Fruit fly (Drosophila melanogaster) whole organism, prepupa: Measurements from ENCODE around the gene beta4GalT7.

Experiments
- Blimp-1 ChIP-seq: fragments of 200-800 bp; sonication (Bioruptor generic); optimal IDR thresholded peaks from 3 replicates; lab custom pipeline; 2017; ENCODE audit warnings: missing biosample characterization, missing genetic modification characterization, mild to moderate bottlenecking, moderate library complexity, missing genetic modification reagents
- CG10631 ChIP-seq: fragments of 200-800 bp; sonication (Bioruptor generic); optimal IDR thresholded peaks from 2 replicates; lab custom pipeline; 2016; ENCODE audit warnings: missing biosample characterization, missing genetic modification characterization
- CG10669 ChIP-seq: fragments of 200-800 bp; sonication (Bioruptor generic); optimal IDR thresholded peaks from 3 replicates; lab custom pipeline; 2018; ENCODE audit warnings: missing biosample characterization, mild to moderate bottlenecking, missing genetic modification characterization, moderate library complexity
- CG15336 ChIP-seq: fragments of 200-800 bp; sonication (Bioruptor generic); IDR thresholded peaks from 2 replicates; pipeline ENCODE4 v1.3.6; 2022; ENCODE audit warnings: missing biosample characterization, missing genetic modification characterization
- CG1621 ChIP-seq: fragments of 200-800 bp; sonication (Bioruptor generic); optimal IDR thresholded peaks from 3 replicates; lab custom pipeline; 2018; ENCODE audit warnings: missing biosample characterization, mild to moderate bottlenecking, missing genetic modification characterization
- CG31627 ChIP-seq: fragments of 200-800 bp; sonication (Bioruptor generic); optimal IDR thresholded peaks from 3 replicates; lab custom pipeline; 2016; ENCODE audit warnings: missing biosample characterization, missing genetic modification characterization
- CG32006 ChIP-seq: fragments of 200-800 bp; sonication (Bioruptor generic); optimal IDR thresholded peaks from 3 replicates; lab custom pipeline; 2017; ENCODE audit warnings: missing biosample characterization, mild to moderate bottlenecking, missing genetic modification characterization
- CG6854 ChIP-seq: fragments of 200-800 bp; sonication (Bioruptor generic); optimal IDR thresholded peaks from 2 replicates; lab custom pipeline; 2017; ENCODE audit warnings: missing biosample characterization, mild to moderate bottlenecking, missing genetic modification characterization
- CG7368 ChIP-seq: fragments of 200-800 bp; sonication (Bioruptor generic); optimal IDR thresholded peaks from 3 replicates; lab custom pipeline; 2016; ENCODE audit warnings: missing biosample characterization, missing genetic modification characterization
- CG8319 ChIP-seq: fragments of 200-800 bp; sonication (Bioruptor generic); optimal IDR thresholded peaks from 3 replicates; lab custom pipeline; 2016; ENCODE audit warnings: missing biosample characterization, missing genetic modification characterization
- CG8632 ChIP-seq: fragments of 200-800 bp; sonication (Bioruptor generic); optimal IDR thresholded peaks from 3 replicates; lab custom pipeline; 2016; ENCODE audit warnings: missing biosample characterization, missing genetic modification characterization
- Eip75B ChIP-seq: fragments of 200-800 bp; sonication (Bioruptor generic); optimal IDR thresholded peaks from 3 replicates; lab custom pipeline; 2016; ENCODE audit warnings: missing biosample characterization, missing genetic modification characterization
- Eip78C ChIP-seq: fragments of 200-800 bp; sonication (Bioruptor generic); peaks from one replicate; lab custom pipeline; 2016; ENCODE audit warnings: missing biosample characterization, missing genetic modification characterization
- Eip93F ChIP-seq: fragments of 200-800 bp; sonication (Bioruptor generic); optimal IDR thresholded peaks from 2 replicates; lab custom pipeline; 2016; ENCODE audit warnings: missing biosample characterization, mild to moderate bottlenecking, missing genetic modification characterization
- Ets21C ChIP-seq: fragments of 200-800 bp; sonication (Bioruptor generic); optimal IDR thresholded peaks from 3 replicates; lab custom pipeline; 2016; ENCODE audit warnings: missing biosample characterization, missing genetic modification characterization
- Ets96B ChIP-seq: fragments of 200-800 bp; optimal IDR thresholded peaks from 2 replicates; lab custom pipeline; 2019; ENCODE audit warnings: missing biosample characterization, mild to moderate bottlenecking, missing genetic modification characterization, moderate library complexity
- Gug ChIP-seq: fragments of 200-800 bp; sonication (Bioruptor generic); IDR thresholded peaks from 2 replicates; pipeline ENCODE4 v1.3.6; 2022; ENCODE audit warnings: missing biosample characterization, missing genetic modification characterization
- Hr38 ChIP-seq: sonication (Bioruptor generic); optimal IDR thresholded peaks from 2 replicates; lab custom pipeline; 2016; ENCODE audit warnings: missing biosample characterization, missing genetic modification characterization
- Hr4 ChIP-seq: fragments of 200-800 bp; sonication (Bioruptor generic); optimal IDR thresholded peaks from 3 replicates; lab custom pipeline; 2016; ENCODE audit warnings: missing biosample characterization, missing genetic modification characterization
- Lpt ChIP-seq: fragments of 200-800 bp; sonication (Bioruptor generic); optimal IDR thresholded peaks from 3 replicates; lab custom pipeline; 2016; ENCODE audit warnings: missing biosample characterization, missing genetic modification characterization
- Sox102F ChIP-seq: fragments of 200-800 bp; sonication (Bioruptor generic); optimal IDR thresholded peaks from 2 replicates; lab custom pipeline; 2016; ENCODE audit warnings: missing biosample characterization, mild to moderate bottlenecking, missing genetic modification characterization
- Sox15 ChIP-seq: fragments of 200-800 bp; sonication (Bioruptor generic); optimal IDR thresholded peaks from 3 replicates; lab custom pipeline; 2016; ENCODE audit warnings: missing biosample characterization, missing genetic modification characterization
- achi ChIP-seq: fragments of 200-800 bp; sonication (Bioruptor generic); optimal IDR thresholded peaks from 3 replicates; lab custom pipeline; 2016; ENCODE audit warnings: missing biosample characterization, missing genetic modification characterization
- acj6 ChIP-seq: fragments of 200-800 bp; sonication (Bioruptor generic); optimal IDR thresholded peaks from 3 replicates; lab custom pipeline; 2016; ENCODE audit warnings: missing biosample characterization, missing genetic modification characterization
- dsx ChIP-seq: fragments of 200-800 bp; optimal IDR thresholded peaks from 3 replicates; lab custom pipeline; 2019; ENCODE audit warnings: missing biosample characterization, mild to moderate bottlenecking, missing genetic modification characterization, moderate library complexity; ENCODE audit not compliant: poor library complexity, severe bottlenecking
- eg ChIP-seq: fragments of 200-800 bp; sonication (Bioruptor generic); IDR thresholded peaks from 3 replicates; pipeline ENCODE4 v1.3.6; 2022; ENCODE audit warnings: missing biosample characterization, missing genetic modification characterization
- esn ChIP-seq: fragments of 200-800 bp; sonication (Bioruptor generic); optimal IDR thresholded peaks from 2 replicates; lab custom pipeline; 2016; ENCODE audit warnings: missing biosample characterization, mild to moderate bottlenecking, missing genetic modification characterization, moderate library complexity
- fd85E ChIP-seq: fragments of 200-800 bp; sonication (Bioruptor generic); optimal IDR thresholded peaks from 3 replicates; lab custom pipeline; 2016; ENCODE audit warnings: missing biosample characterization, missing genetic modification characterization
- fkh ChIP-seq: fragments of 200-800 bp; sonication (Bioruptor generic); optimal IDR thresholded peaks from 3 replicates; lab custom pipeline; 2017; ENCODE audit warnings: missing biosample characterization, mild to moderate bottlenecking, missing genetic modification characterization, moderate library complexity
- lz ChIP-seq: fragments of 200-800 bp; sonication (Bioruptor generic); optimal IDR thresholded peaks from 3 replicates; lab custom pipeline; 2016; ENCODE audit warnings: missing biosample characterization, missing genetic modification characterization
- net ChIP-seq: fragments of 200-800 bp; sonication (Bioruptor generic); optimal IDR thresholded peaks from 3 replicates; lab custom pipeline; 2016; ENCODE audit warnings: missing biosample characterization, missing genetic modification characterization
- pdm3 ChIP-seq: fragments of 200-800 bp; sonication (Bioruptor generic); optimal IDR thresholded peaks from 3 replicates; lab custom pipeline; 2016; ENCODE audit warnings: missing biosample characterization, missing genetic modification characterization
- salr ChIP-seq, 2 experiments: fragments of 200-800 bp; sonication (Bioruptor generic); optimal IDR thresholded peaks; 3 replicates each; lab custom pipeline; 2016 to 2018; ENCODE audit warnings: missing biosample characterization in 2 of 2, missing genetic modification characterization in 2 of 2, mild to moderate bottlenecking in 1 of 2
- spab ChIP-seq: fragments of 200-800 bp; sonication (Bioruptor generic); optimal IDR thresholded peaks from 2 replicates; lab custom pipeline; 2017; ENCODE audit warnings: missing biosample characterization, mild to moderate bottlenecking, missing genetic modification characterization, missing genetic modification reagents
- topi ChIP-seq: fragments of 200-800 bp; sonication (Bioruptor generic); optimal IDR thresholded peaks from 3 replicates; lab custom pipeline; 2016; ENCODE audit warnings: missing biosample characterization, missing genetic modification characterization
- vri ChIP-seq: fragments of 200-800 bp; sonication (Bioruptor generic); optimal IDR thresholded peaks from 3 replicates; lab custom pipeline; 2016; ENCODE audit warnings: missing biosample characterization, mild to moderate bottlenecking, missing genetic modification characterization

beta4GalT7 gene

DNA sequence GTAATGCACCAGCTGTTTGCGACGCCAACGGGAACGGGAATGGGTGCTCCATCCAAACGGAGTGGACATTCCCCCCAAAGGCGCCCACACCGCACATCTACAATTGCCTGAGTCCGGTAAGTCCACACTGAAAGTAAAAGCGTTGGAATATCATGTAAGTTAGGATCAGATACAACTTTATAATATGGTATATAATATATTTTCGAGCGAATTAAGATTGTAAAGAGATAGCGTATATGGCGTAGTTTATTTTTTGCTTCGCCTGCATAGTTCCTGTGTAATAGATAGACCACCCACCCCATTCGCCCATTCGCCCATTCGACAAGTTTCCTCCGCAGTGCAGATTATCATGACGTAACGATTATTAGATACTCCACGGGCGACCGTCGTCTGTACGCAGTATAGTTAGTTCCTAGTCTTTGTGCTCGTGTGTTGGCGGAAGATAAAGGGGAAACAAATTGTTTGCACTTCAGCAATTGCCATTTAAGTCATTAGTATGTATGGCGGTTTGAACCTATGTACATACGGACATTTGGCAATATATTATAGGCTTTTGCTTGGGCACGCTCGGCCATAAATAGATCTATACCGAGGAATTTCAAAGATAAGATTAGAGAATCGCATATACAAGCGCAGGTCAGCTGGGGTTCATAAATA is 28.5 kb downstream of the beta4GalT7 start (continued):
- TF ChIP-seq Eip78C (peak; percentile 81), CG32006 (GFP tag; lab: Kevin White, UChicago) (no peak), vri (peak; percentile 66), Eip93F (GFP tag; lab: Kevin White, UChicago) (no peak), pdm3 (GFP tag; lab: Kevin White, UChicago) (peak; percentile 52), acj6 (peak; percentile 17), esn (GFP tag; lab: Kevin White, UChicago) (no peak), dsx (GFP tag; lab: Kevin White, UChicago) (no peak), CG8319 (GFP tag; lab: Kevin White, UChicago) (no peak), spab (GFP tag; lab: Kevin White, UChicago) (no peak), CG15336 (GFP tag; lab: Robert Waterston, UW) (peak; percentile 86), CG6854 (GFP tag; lab: Kevin White, UChicago) (no peak), CG7368 (no peak), Eip75B (no peak), CG10631 (GFP tag; lab: Kevin White, UChicago) (peak; percentile 24), Lpt (GFP tag; lab: Kevin White, UChicago) (peak; percentile 64), Blimp-1 (GFP tag; lab: Kevin White, UChicago) (no peak), eg (GFP tag; lab: Robert Waterston, UW) (no peak; the same call in 2 of the 3 replicates), CG8632 (GFP tag; lab: Kevin White, UChicago) (no peak), Ets21C (GFP tag; lab: Kevin White, UChicago) (no peak), topi (GFP tag; lab: Kevin White, UChicago) (no peak)

DNA sequence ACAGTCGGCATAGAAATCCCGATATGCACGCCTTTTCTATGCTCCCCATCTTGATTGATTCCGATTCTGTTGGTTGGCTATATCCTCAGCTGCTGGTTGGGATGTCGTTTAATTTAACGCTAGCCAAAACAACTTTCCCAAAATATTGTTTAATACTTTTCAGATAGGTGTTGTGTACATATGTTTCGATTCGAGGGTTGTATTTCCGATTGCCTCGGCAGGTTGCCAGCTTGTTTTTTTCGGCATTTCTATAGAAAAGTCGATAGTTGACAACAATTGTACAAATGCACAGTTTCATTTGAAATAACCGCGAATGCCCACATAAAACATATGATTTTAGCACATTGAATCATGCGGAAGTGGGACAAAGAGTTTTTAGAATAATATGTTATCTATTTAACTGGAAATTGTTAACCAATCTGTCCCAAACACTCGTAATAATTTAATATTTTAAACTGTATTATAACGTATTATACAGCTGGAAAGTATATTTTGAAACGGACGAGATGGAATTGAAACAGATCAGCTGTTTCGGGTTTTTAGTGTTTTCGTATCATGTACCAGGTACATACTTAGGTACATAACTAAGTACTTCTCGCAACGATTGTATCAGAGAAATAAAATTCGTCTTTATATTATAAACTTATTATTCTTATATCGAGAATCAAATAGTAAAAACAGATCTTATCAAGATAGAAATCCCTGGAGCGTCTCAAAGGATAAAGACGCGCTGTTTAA is 31.6 kb downstream of the beta4GalT7 start, which contains the start of gene CG31109:
Gene CG31109, minus strand, starts transcription at position 203 of the 738 bp plus-strand sequence.
- TF ChIP-seq dsx (GFP tag; lab: Kevin White, UChicago) (no peak), Hr4 (GFP tag; lab: Kevin White, UChicago) (peak; percentile 8), CG31627 (GFP tag; lab: Kevin White, UChicago) (peak; percentile 12), lz (GFP tag; lab: Kevin White, UChicago) (peak; percentile 12), salr (GFP tag; optimal IDR thresholded peaks at IDR 0.05; lab: Kevin White, UChicago) (no peak), CG10631 (GFP tag; lab: Kevin White, UChicago) (no peak), fkh (peak; percentile 85), fd85E (GFP tag; lab: Kevin White, UChicago) (no peak), Sox102F (GFP tag; lab: Kevin White, UChicago) (no peak), Hr38 (GFP tag; lab: Kevin White, UChicago) (no peak), CG10669 (GFP tag; lab: Kevin White, UChicago) (no peak), achi (GFP tag; lab: Kevin White, UChicago) (no peak), CG32006 (GFP tag; lab: Kevin White, UChicago) (no peak), esn (GFP tag; lab: Kevin White, UChicago) (peak; percentile 32), CG8632 (GFP tag; lab: Kevin White, UChicago) (no peak), Sox15 (GFP tag; lab: Kevin White, UChicago) (no peak), Eip93F (GFP tag; lab: Kevin White, UChicago) (peak; percentile 18), Eip78C (peak; percentile 59)

DNA sequence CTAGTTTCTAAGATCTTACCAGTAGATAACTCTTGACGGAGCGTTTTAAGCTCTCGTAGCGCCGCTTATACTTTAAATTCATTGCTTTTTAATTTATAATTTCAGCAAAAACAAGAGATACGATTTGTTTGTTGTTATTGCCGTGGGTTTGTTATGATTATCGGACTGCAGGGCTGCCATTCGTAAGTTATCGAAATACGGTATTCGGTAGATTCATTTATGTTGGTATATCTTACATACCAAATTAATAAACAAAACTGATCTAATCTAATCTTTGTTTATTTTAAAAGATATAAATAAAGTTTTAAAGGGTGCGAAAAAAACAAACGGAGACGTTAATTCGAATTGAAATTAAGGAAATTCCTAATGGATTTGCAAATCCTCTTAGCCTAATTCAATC is 33.0 kb downstream of the beta4GalT7 start, which contains the start of the genes CG31111 and stac:
Gene CG31111, minus strand, starts transcription at position 162 of the 400 bp plus-strand sequence.
Gene stac, plus strand, starts transcription at position 271 of the 400 bp plus-strand sequence.
- TF ChIP-seq CG1621 (tag; lab: Kevin White, UChicago) (no peak), lz (GFP tag; lab: Kevin White, UChicago) (no peak), Gug (GFP tag; lab: Robert Waterston, UW) (no peak), fkh (peak; percentile 82), Eip93F (GFP tag; lab: Kevin White, UChicago) (peak; percentile 18), Hr4 (GFP tag; lab: Kevin White, UChicago) (no peak), Ets96B (tag; lab: Kevin White, UChicago) (no peak), Hr38 (GFP tag; lab: Kevin White, UChicago) (no peak), net (GFP tag; lab: Kevin White, UChicago) (no peak), achi (GFP tag; lab: Kevin White, UChicago) (no peak)
- TF ChIP-seq, all 60 proteins: peak for 2
